Worm (Caenorhabditis elegans) whole organism, L1 larva: ENCODE data around the gene sma-6.

Experiments used
- Y116A8C.19 ChIP-seq: sonication (generic microtip); optimal IDR thresholded peaks from 2 replicates; lab custom pipeline; 2016; ENCODE audit warnings: missing compliant biosample characterization, missing genetic modification characterization, borderline replicate concordance
- blmp-1 ChIP-seq: fragments of 150-350 bp; optimal IDR thresholded peaks from 2 replicates; lab custom pipeline; 2014; ENCODE audit warnings: missing biosample characterization, missing genetic modification characterization
- ceh-63 ChIP-seq: fragments of 200-800 bp; sonication (Bioruptor generic); optimal IDR thresholded peaks from 2 replicates; lab custom pipeline; 2018; ENCODE audit warnings: mild to moderate bottlenecking, missing genetic modification characterization, missing compliant biosample characterization
- ceh-8 ChIP-seq: fragments of 200-800 bp; sonication (Bioruptor generic); optimal IDR thresholded peaks from 2 replicates; lab custom pipeline; 2018; ENCODE audit warnings: mild to moderate bottlenecking, missing genetic modification characterization, moderate library complexity, missing compliant biosample characterization
- ceh-82 ChIP-seq, 3 experiments: fragments of 150-350 bp in 1 of 3; sonication (generic microtip) in 2 of 3; optimal IDR thresholded peaks; 2 replicates each; lab custom pipeline; 2014 to 2017; ENCODE audit warnings: missing biosample characterization in 3 of 3, missing genetic modification characterization in 3 of 3
- dpl-1 ChIP-seq, 3 experiments: fragments of 150-350 bp in 2 of 3; sonication (generic microtip) in 1 of 3; optimal IDR thresholded peaks; 2 replicates each; lab custom pipeline; 2014 to 2017; ENCODE audit warnings: missing biosample characterization in 3 of 3, missing genetic modification characterization in 3 of 3, missing genetic modification reagents in 3 of 3
- dsc-1 ChIP-seq: sonication (generic microtip); optimal IDR thresholded peaks from 2 replicates; lab custom pipeline; 2016; ENCODE audit warnings: mild to moderate bottlenecking, missing genetic modification characterization, missing compliant biosample characterization
- efl-1 ChIP-seq, 4 experiments: fragments of 150-350 bp; optimal IDR thresholded peaks in 3 of 4; peaks in 1 of 4; 1 replicate in 1 of 4; 2 replicates in 3 of 4; lab custom pipeline; 2014; ENCODE audit warnings: missing biosample characterization in 2 of 4, missing genetic modification characterization in 2 of 4, missing genetic modification reagents in 2 of 4
- efl-3 ChIP-seq: fragments of 200-800 bp; sonication (Bioruptor generic); optimal IDR thresholded peaks from 2 replicates; lab custom pipeline; 2018; ENCODE audit warnings: mild to moderate bottlenecking, missing genetic modification characterization, missing compliant biosample characterization
- egl-13 ChIP-seq: sonication (generic microtip); optimal IDR thresholded peaks from 2 replicates; lab custom pipeline; 2016; ENCODE audit warnings: missing genotype, missing genetic modification reagents, missing genetic modification characterization, missing compliant biosample characterization
- elt-2 ChIP-seq: sonication (generic microtip); optimal IDR thresholded peaks from 2 replicates; lab custom pipeline; 2016; ENCODE audit warnings: missing genetic modification characterization, mild to moderate bottlenecking, inconsistent platforms, missing compliant biosample characterization, missing genetic modification reagents
- elt-3 ChIP-seq, 6 experiments: fragments of 150-350 bp in 1 of 6; sonication (generic microtip); optimal IDR thresholded peaks; 2 replicates each; lab custom pipeline; 2017 to 2018; ENCODE audit warnings: missing biosample characterization in 6 of 6, missing genetic modification characterization in 6 of 6, inconsistent platforms in 1 of 6
- fkh-4 ChIP-seq: sonication (generic microtip); optimal IDR thresholded peaks from 2 replicates; lab custom pipeline; 2016; ENCODE audit warnings: missing compliant biosample characterization, missing genetic modification characterization, borderline replicate concordance
- grh-1 ChIP-seq: fragments of 200-800 bp; sonication (Bioruptor generic); IDR thresholded peaks from 2 replicates; pipeline ENCODE4 v1.3.6; 2022; ENCODE audit warnings: missing genetic modification reagents, missing genetic modification characterization, missing compliant biosample characterization
- hlh-4 ChIP-seq: sonication (generic microtip); optimal IDR thresholded peaks from 2 replicates; lab custom pipeline; 2016; ENCODE audit warnings: mild to moderate bottlenecking, missing genetic modification characterization, missing compliant biosample characterization
- irx-1 ChIP-seq: sonication (generic microtip); optimal IDR thresholded peaks from 2 replicates; lab custom pipeline; 2016; ENCODE audit warnings: missing genetic modification characterization, missing compliant biosample characterization
- jun-1 ChIP-seq: fragments of 150-350 bp; optimal IDR thresholded peaks from 2 replicates; lab custom pipeline; 2014; ENCODE audit warnings: missing biosample characterization, missing genetic modification reagents, missing genetic modification characterization
- lin-14 ChIP-seq: fragments of 200-800 bp; sonication (Bioruptor generic); optimal IDR thresholded peaks from 2 replicates; lab custom pipeline; 2018; ENCODE audit warnings: mild to moderate bottlenecking, missing genetic modification characterization, moderate library complexity, missing compliant biosample characterization
- lin-35 ChIP-seq, 2 experiments: fragments of 150-350 bp; optimal IDR thresholded peaks; 2 replicates each; lab custom pipeline; 2014; ENCODE audit warnings: missing biosample characterization in 2 of 2, missing genetic modification characterization in 2 of 2, missing genetic modification reagents in 2 of 2
- lir-3 ChIP-seq: sonication (generic microtip); optimal IDR thresholded peaks from 2 replicates; lab custom pipeline; 2016; ENCODE audit warnings: mild to moderate bottlenecking, missing genetic modification characterization, moderate library complexity, missing compliant biosample characterization; ENCODE audit not compliant: poor library complexity
- lsy-2 ChIP-seq, 2 experiments: fragments of 150-350 bp; optimal IDR thresholded peaks; 2 replicates each; lab custom pipeline; 2014; ENCODE audit warnings: missing biosample characterization in 2 of 2, missing genetic modification characterization in 2 of 2
- mep-1 ChIP-seq: fragments of 150-350 bp; optimal IDR thresholded peaks from 2 replicates; lab custom pipeline; 2014; ENCODE audit warnings: missing biosample characterization, missing genetic modification characterization
- nhr-12 ChIP-seq: sonication (generic microtip); optimal IDR thresholded peaks from 2 replicates; lab custom pipeline; 2017; ENCODE audit warnings: missing biosample characterization, missing genetic modification characterization
- nhr-19 ChIP-seq: fragments of 200-800 bp; sonication (Bioruptor generic); conservative IDR thresholded peaks from 2 replicates; pipeline ENCODE4 v1.3.6; 2022; ENCODE audit warnings: missing genetic modification characterization, missing compliant biosample characterization
- nhr-20 ChIP-seq: sonication (generic microtip); optimal IDR thresholded peaks from 2 replicates; lab custom pipeline; 2016; ENCODE audit warnings: mild to moderate bottlenecking, missing genetic modification characterization, missing compliant biosample characterization
- nhr-237 ChIP-seq: fragments of 150-350 bp; optimal IDR thresholded peaks from 2 replicates; lab custom pipeline; 2014; ENCODE audit warnings: missing biosample characterization, missing genetic modification characterization
- nhr-84 ChIP-seq: sonication (generic microtip); optimal IDR thresholded peaks from 2 replicates; lab custom pipeline; 2017; ENCODE audit warnings: missing biosample characterization, missing genetic modification characterization
- nhr-85 ChIP-seq: sonication (generic microtip); peaks from one replicate; lab custom pipeline; 2016; ENCODE audit warnings: missing genetic modification characterization, inconsistent platforms, missing compliant biosample characterization
- pag-3 ChIP-seq: sonication (generic microtip); optimal IDR thresholded peaks from 2 replicates; lab custom pipeline; 2017; ENCODE audit warnings: missing genetic modification characterization, mild to moderate bottlenecking, missing compliant biosample characterization, antibody characterized with exemption, borderline replicate concordance; ENCODE audit not compliant: insufficient read depth
- pqm-1 ChIP-seq: sonication (generic microtip); optimal IDR thresholded peaks from 3 replicates; lab custom pipeline; 2017; ENCODE audit warnings: missing biosample characterization, missing genetic modification characterization
- skn-1 ChIP-seq: fragments of 150-350 bp; optimal IDR thresholded peaks from 2 replicates; lab custom pipeline; 2014; ENCODE audit warnings: missing biosample characterization, missing genetic modification characterization
- snu-23 ChIP-seq: sonication (generic microtip); optimal IDR thresholded peaks from 2 replicates; lab custom pipeline; 2016; ENCODE audit warnings: missing genetic modification characterization, missing compliant biosample characterization
- sptf-1 ChIP-seq: fragments of 150-350 bp; optimal IDR thresholded peaks from 2 replicates; lab custom pipeline; 2014; ENCODE audit warnings: missing biosample characterization, missing genetic modification characterization
- unc-62 ChIP-seq: fragments of 150-350 bp; optimal IDR thresholded peaks from 2 replicates; lab custom pipeline; 2014; ENCODE audit warnings: missing biosample characterization, missing genetic modification reagents, missing genetic modification characterization
- unc-86 ChIP-seq: sonication (generic microtip); optimal IDR thresholded peaks from 2 replicates; lab custom pipeline; 2016; ENCODE audit warnings: missing genetic modification characterization, missing compliant biosample characterization
- vab-15 ChIP-seq: sonication (generic microtip); optimal IDR thresholded peaks from 2 replicates; lab custom pipeline; 2017; ENCODE audit warnings: missing genotype, mild to moderate bottlenecking, missing genetic modification characterization, missing compliant biosample characterization
- xbp-1 ChIP-seq: sonication (generic microtip); optimal IDR thresholded peaks from 2 replicates; lab custom pipeline; 2016; ENCODE audit warnings: missing genetic modification characterization, missing compliant biosample characterization
- zip-4 ChIP-seq: fragments of 200-800 bp; sonication (Bioruptor generic); optimal IDR thresholded peaks from 2 replicates; lab custom pipeline; 2018; ENCODE audit warnings: mild to moderate bottlenecking, missing genetic modification characterization, moderate library complexity, missing compliant biosample characterization
- ztf-11 ChIP-seq, 2 experiments: sonication (generic microtip); optimal IDR thresholded peaks; 2 replicates each; lab custom pipeline; 2016 to 2017; ENCODE audit warnings: missing genetic modification characterization in 2 of 2, missing biosample characterization in 1 of 2, missing compliant biosample characterization in 1 of 2

The sma-6 gene

DNA sequence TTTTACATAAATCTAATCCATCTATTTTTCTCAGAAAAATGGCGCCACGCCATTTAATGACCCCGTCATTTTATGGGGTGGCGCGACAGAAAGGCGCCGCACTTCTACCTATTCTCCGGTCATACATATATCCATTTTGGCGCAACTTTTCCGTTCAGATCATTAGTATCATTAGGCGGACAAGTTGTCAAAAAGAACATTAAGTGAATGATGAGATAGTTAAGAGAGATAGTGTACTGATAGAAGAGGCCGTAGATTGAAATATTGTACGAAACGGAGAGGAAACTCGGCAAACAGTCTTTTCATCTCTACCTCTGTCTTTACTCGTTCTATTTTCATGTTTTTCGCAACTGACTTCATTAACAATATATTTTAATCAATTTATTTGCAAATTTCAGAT is at the start of gene sma-6:
Gene sma-6 (plus strand): TSS at position 399 of the 400 bp plus-strand sequence.
- TF ChIP-seq dpl-1 (GFP tag; optimal IDR thresholded peaks at IDR 0.05; lab: Kevin White, UChicago) (peak in 1 of 3 experiments; percentile 7), snu-23 (GFP tag; lab: Kevin White, UChicago) (peak; percentile 10), dsc-1 (tag; lab: Kevin White, UChicago) (no peak), skn-1 (tag; lab: Kevin White, UChicago) (no peak), lin-35 (GFP tag; optimal IDR thresholded peaks at IDR 0.05; lab: Kevin White, UChicago) (peak in 1 of 2 experiments; percentile 37), blmp-1 (tag; lab: Kevin White, UChicago) (peak; percentile 68), ceh-82 (tag; optimal IDR thresholded peaks at IDR 0.05; lab: Kevin White, UChicago) (no peak), efl-1 (optimal IDR thresholded peaks at IDR 0.05; lab: Kevin White, UChicago) (no peak), efl-1 (GFP tag; optimal IDR thresholded peaks at IDR 0.05 in 1 of 2; lab: Kevin White, UChicago) (peak in 1 of 2 experiments; percentile 94), egl-13 (no peak), ceh-8 (no peak), pag-3 (tag; lab: Kevin White, UChicago) (no peak), lsy-2 (tag; optimal IDR thresholded peaks at IDR 0.05; lab: Kevin White, UChicago) (peak in 1 of 2 experiments; percentile 23), lin-14 (GFP tag; lab: Kevin White, UChicago) (peak; percentile 46), elt-3 (tag; optimal IDR thresholded peaks at IDR 0.05; lab: Kevin White, UChicago) (peak in 1 of 6 experiments; percentile 63), unc-86 (no peak)

DNA sequence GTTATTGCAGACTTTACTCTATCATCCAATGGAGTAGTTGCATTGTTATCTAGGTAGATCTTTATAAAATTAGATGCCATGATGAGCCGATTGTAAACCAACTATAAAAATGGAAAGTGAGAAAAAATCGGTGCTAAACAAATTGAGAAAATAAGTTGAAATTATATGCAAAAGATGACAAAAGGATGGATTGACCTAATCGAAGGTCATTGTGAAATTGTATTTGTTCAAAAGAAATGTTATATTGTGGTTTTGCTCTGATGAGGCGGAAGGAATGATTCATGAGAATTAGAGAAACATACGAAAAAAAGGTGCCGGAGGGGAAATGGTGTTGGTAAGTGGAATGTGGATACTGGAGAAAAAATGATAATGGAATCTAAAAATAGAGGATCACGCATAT is 43.3 kb upstream of the sma-6 start, which contains the start of gene scly-1:
Gene scly-1 (minus strand): TSS at position 101 of the 400 bp plus-strand sequence.
- TF ChIP-seq nhr-20 (tag; lab: Kevin White, UChicago) (no peak), efl-1 (optimal IDR thresholded peaks at IDR 0.05; lab: Kevin White, UChicago) (no peak), efl-1 (GFP tag; optimal IDR thresholded peaks at IDR 0.05 in 1 of 2; lab: Kevin White, UChicago) (peak in 1 of 2 experiments; percentile 87), Y116A8C.19 (tag; lab: Kevin White, UChicago) (no peak), unc-62 (no peak), efl-3 (no peak)

DNA sequence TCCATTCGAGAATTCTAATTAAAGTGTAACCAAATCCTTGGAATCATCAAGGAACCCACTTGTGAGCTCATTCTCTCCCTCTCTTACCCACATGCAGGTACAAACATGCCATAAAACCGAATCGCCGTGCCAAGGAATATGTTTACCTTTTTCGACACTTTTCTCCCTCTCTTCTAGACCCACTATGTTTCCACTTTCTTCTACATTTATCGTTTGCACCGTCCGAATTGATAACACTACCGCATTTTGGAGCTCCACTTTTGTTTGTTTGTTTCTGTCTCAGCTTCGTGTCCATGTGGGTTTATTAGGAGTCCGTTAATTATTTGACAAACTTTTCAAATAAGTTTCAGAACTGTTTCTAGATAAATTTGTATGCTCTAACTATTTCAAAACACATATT is 42.4 kb upstream of the sma-6 start:
- TF ChIP-seq elt-2 (tag; lab: Kevin White, UChicago) (peak; percentile 38), skn-1 (tag; lab: Kevin White, UChicago) (no peak), pag-3 (tag; lab: Kevin White, UChicago) (no peak), zip-4 (no peak), nhr-237 (no peak)

DNA sequence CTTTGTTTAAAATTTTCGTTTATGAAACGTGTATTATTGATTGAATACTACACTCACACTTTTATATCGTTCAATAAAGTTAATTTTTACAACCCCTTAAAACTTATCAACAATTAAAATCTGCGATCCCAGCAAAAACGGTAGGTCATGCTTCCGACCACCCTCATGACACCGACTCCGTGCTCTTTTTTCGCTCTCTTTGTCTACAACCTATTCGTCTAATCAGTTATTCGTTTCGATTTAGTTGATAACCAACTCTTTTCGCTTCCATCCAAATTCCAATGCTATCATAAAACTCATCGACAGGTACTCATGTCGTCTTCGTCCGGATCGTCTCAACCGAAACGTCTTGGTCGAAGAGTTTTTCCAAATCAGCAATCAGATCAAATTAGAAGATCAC is 41.2 kb upstream of the sma-6 start, which contains the start of gene F13H8.1:
Gene F13H8.1 (plus strand): TSS at position 311 of the 400 bp plus-strand sequence.
- TF ChIP-seq pqm-1 (tag; lab: Kevin White, UChicago) (peak; percentile 29), lin-35 (GFP tag; optimal IDR thresholded peaks at IDR 0.05; lab: Kevin White, UChicago) (peak in 1 of 2 experiments; percentile 8), nhr-85 (tag; lab: Kevin White, UChicago) (no peak), elt-2 (tag; lab: Kevin White, UChicago) (peak; percentile 54)

DNA sequence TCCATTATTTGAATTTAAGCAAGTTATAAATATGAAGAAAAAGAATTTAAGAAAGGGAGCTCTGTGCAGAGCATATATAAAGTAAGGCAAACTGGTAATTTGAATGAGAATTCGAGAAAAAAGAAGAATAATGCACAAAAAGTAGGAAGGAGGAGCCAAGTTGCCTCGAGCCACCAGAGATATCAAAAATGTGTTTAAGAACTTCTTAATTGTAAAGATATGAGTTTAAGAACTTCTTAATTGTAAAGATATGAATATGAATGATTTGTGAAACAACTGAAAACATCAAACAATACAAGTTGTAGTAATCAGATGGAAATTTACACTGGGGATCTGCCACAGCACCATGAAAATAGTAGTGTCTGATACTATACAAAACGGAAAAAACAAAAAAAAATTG is 37.4 kb upstream of the sma-6 start, which contains the start of gene F13H8.6:
Gene F13H8.6 (minus strand): TSS at position 101 of the 400 bp plus-strand sequence.
- TF ChIP-seq hlh-4 (tag; lab: Kevin White, UChicago) (no peak), ceh-63 (GFP tag; lab: Kevin White, UChicago) (no peak), nhr-85 (tag; lab: Kevin White, UChicago) (no peak), mep-1 (tag; lab: Kevin White, UChicago) (no peak), ceh-8 (no peak), dsc-1 (tag; lab: Kevin White, UChicago) (no peak)

DNA sequence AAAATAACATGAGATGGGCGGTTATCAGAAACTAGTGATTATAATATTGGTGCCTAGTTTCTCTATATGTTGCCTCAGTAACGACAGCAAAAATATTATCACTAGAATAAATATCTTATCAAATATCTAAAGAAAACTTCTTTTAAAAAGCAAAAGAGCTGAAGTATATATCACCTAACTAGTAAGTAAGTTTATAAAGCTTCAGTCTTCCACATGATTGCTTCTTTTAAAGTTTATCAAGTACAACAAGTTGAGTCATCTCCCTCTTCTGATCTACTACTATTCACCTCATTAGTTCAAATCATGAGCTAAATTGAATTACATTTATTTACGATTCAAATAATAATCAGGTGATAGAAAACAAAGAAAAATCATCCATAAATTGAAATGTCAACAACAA is 36.2 kb upstream of the sma-6 start:
- no peak for TF ChIP-seq skn-1 (tag; lab: Kevin White, UChicago)
- peak; percentile 87 for TF ChIP-seq ceh-8
- TF ChIP-seq ztf-11 (tag; optimal IDR thresholded peaks at IDR 0.05; lab: Kevin White, UChicago), result no peak
- peak; percentile 3; the same call in 1 of the 2 replicates for TF ChIP-seq nhr-19 (GFP tag; lab: Robert Waterston, UW)
- no peak for TF ChIP-seq lir-3 (tag; lab: Kevin White, UChicago)
- no peak for TF ChIP-seq sptf-1 (tag; lab: Kevin White, UChicago)
- TF ChIP-seq lsy-2 (tag; optimal IDR thresholded peaks at IDR 0.05; lab: Kevin White, UChicago), result peak; percentile 1 to 32
- TF ChIP-seq nhr-84 (tag; lab: Kevin White, UChicago), result no peak
- TF ChIP-seq blmp-1 (tag; lab: Kevin White, UChicago), result no peak
- no peak for TF ChIP-seq ceh-63 (GFP tag; lab: Kevin White, UChicago)
- no peak for TF ChIP-seq fkh-4
- no peak for TF ChIP-seq xbp-1
- TF ChIP-seq jun-1 (tag; lab: Kevin White, UChicago), result no peak
- TF ChIP-seq nhr-12 (tag; lab: Kevin White, UChicago), result no peak
- no peak for TF ChIP-seq grh-1 (GFP tag; lab: Robert Waterston, UW)
- no peak for TF ChIP-seq lin-35 (GFP tag; optimal IDR thresholded peaks at IDR 0.05; lab: Kevin White, UChicago)
- TF ChIP-seq vab-15 (tag; lab: Kevin White, UChicago), result no peak
- no peak for TF ChIP-seq irx-1 (tag; lab: Kevin White, UChicago)
- TF ChIP-seq unc-62, result no peak
